Fruit fly (Drosophila melanogaster) whole organism, wandering third instar larva: ENCODE results near the gene Cul6.

Experiments used
- Dif ChIP-seq: fragments of 200-275, 200-300 bp; sonication (Bioruptor generic); optimal IDR thresholded peaks from 2 replicates; lab custom pipeline; 2018; ENCODE audit warnings: missing biosample characterization, missing genetic modification characterization; ENCODE audit not compliant: partially characterized antibody
- Hr78 ChIP-seq: fragments of >200 bp; optimal IDR thresholded peaks from 2 replicates; lab custom pipeline; 2017; ENCODE audit warnings: missing biosample characterization, missing genetic modification characterization
- Mio ChIP-seq: sonication (Bioruptor generic); optimal IDR thresholded peaks from 2 replicates; lab custom pipeline; 2016; ENCODE audit warnings: missing biosample characterization, missing genetic modification characterization
- brk ChIP-seq: fragments of 200-800 bp; sonication (Bioruptor generic); optimal IDR thresholded peaks from 2 replicates; lab custom pipeline; 2016; ENCODE audit warnings: missing biosample characterization, mild to moderate bottlenecking, missing genetic modification characterization
- tai ChIP-seq: sonication (Bioruptor generic); optimal IDR thresholded peaks from 2 replicates; lab custom pipeline; 2016; ENCODE audit warnings: missing biosample characterization, missing genetic modification characterization

DNA sequence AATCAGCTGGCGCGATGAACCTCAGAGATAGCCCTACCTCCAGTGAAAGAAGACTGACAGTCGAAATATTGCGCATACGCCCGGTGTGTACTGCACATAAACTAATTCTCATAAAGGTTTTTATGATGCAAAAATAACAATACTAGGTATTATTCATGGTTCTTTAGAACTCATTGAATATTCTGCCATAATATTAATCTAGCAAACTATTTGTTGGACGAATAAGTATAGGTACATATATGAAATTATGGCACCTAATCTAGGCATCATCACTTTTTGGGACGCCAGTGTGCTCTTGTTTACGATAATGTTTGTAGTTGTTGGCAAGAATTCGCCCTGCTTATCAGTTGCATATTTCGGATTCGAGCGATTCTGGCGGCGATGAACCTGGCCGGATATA lies 10.2 kb upstream of the Cul6 start:
- TF ChIP-seq Mio (GFP tag; lab: Kevin White, UChicago) (no peak), Hr78 (no peak), brk (GFP tag; lab: Kevin White, UChicago) (peak; percentile 50), Dif (GFP tag; lab: Kevin White, UChicago) (no peak), tai (GFP tag; lab: Kevin White, UChicago) (peak; percentile 80)
